Fruit fly (Drosophila melanogaster) whole organism, wandering third instar larva: ENCODE data around the gene CG8852.
A peak's percentile ranks its signal among the peaks of the same experiment; 100 is the strongest.

Experiments used
- CG32264 ChIP-seq: fragments of 200-800 bp; sonication (Bioruptor generic); optimal IDR thresholded peaks from 2 replicates; lab custom pipeline; 2016; ENCODE audit warnings: missing biosample characterization, missing genetic modification characterization
- CG9705 ChIP-seq: fragments of 200-800 bp; sonication (Bioruptor generic); optimal IDR thresholded peaks from 2 replicates; lab custom pipeline; 2018; ENCODE audit warnings: missing biosample characterization, mild to moderate bottlenecking, missing genetic modification characterization
- CrebA ChIP-seq: fragments of 200-800 bp; sonication (Bioruptor generic); optimal IDR thresholded peaks from 2 replicates; lab custom pipeline; 2016; ENCODE audit warnings: missing biosample characterization, mild to moderate bottlenecking, missing genetic modification characterization, borderline replicate concordance
- Dfd ChIP-seq: fragments of >200 bp; optimal IDR thresholded peaks from 2 replicates; lab custom pipeline; 2017; ENCODE audit warnings: missing biosample characterization, missing genetic modification characterization
- Dif ChIP-seq: fragments of 200-275, 200-300 bp; sonication (Bioruptor generic); optimal IDR thresholded peaks from 2 replicates; lab custom pipeline; 2018; ENCODE audit warnings: missing biosample characterization, missing genetic modification characterization; ENCODE audit not compliant: partially characterized antibody
- GATAd ChIP-seq: sonication (Bioruptor generic); optimal IDR thresholded peaks from 2 replicates; lab custom pipeline; 2016; ENCODE audit warnings: missing biosample characterization, missing genetic modification characterization
- HLH106 ChIP-seq: fragments of 200-800 bp; optimal IDR thresholded peaks from 3 replicates; lab custom pipeline; 2019; ENCODE audit warnings: missing biosample characterization, mild to moderate bottlenecking, missing genetic modification characterization, moderate library complexity
- Hnf4 ChIP-seq: fragments of 200-800 bp; sonication (Bioruptor generic); optimal IDR thresholded peaks from 2 replicates; lab custom pipeline; 2016; ENCODE audit warnings: missing biosample characterization, mild to moderate bottlenecking, missing genetic modification characterization
- Hr78 ChIP-seq: fragments of >200 bp; optimal IDR thresholded peaks from 2 replicates; lab custom pipeline; 2017; ENCODE audit warnings: missing biosample characterization, missing genetic modification characterization
- Hr83 ChIP-seq: fragments of 200-300 bp; sonication (Bioruptor generic); optimal IDR thresholded peaks from 2 replicates; lab custom pipeline; 2016; ENCODE audit warnings: missing biosample characterization, mild to moderate bottlenecking, missing genetic modification characterization, moderate library complexity; ENCODE audit not compliant: poor library complexity, severe bottlenecking
- Jra ChIP-seq: sonication (Bioruptor generic); optimal IDR thresholded peaks from 2 replicates; lab custom pipeline; 2016; ENCODE audit warnings: missing biosample characterization, missing genetic modification characterization
- Mio ChIP-seq: sonication (Bioruptor generic); optimal IDR thresholded peaks from 2 replicates; lab custom pipeline; 2016; ENCODE audit warnings: missing biosample characterization, missing genetic modification characterization
- Myc ChIP-seq: fragments of >200 bp; optimal IDR thresholded peaks from 2 replicates; lab custom pipeline; 2017
- N ChIP-seq: fragments of >200 bp; optimal IDR thresholded peaks from 2 replicates; lab custom pipeline; 2018; ENCODE audit warnings: missing biosample characterization, missing external identifiers, missing genetic modification characterization
- OdsH ChIP-seq: fragments of 200-800 bp; sonication (Bioruptor generic); optimal IDR thresholded peaks from 2 replicates; lab custom pipeline; 2016; ENCODE audit warnings: missing biosample characterization, mild to moderate bottlenecking, missing genetic modification characterization
- Rel ChIP-seq, 2 experiments: fragments of 200-800 bp; sonication (Bioruptor generic) in 1 of 2; optimal IDR thresholded peaks; 2 replicates in 1 of 2; 3 replicates in 1 of 2; lab custom pipeline; 2016 to 2019; ENCODE audit warnings: mild to moderate bottlenecking in 2 of 2, missing biosample characterization in 2 of 2, missing genetic modification characterization in 2 of 2, moderate library complexity in 1 of 2
- Sp1 ChIP-seq: fragments of 200-800 bp; sonication (Bioruptor generic); optimal IDR thresholded peaks from 3 replicates; lab custom pipeline; 2019; ENCODE audit warnings: missing biosample characterization, mild to moderate bottlenecking, missing genetic modification characterization, moderate library complexity
- Vsx2 ChIP-seq: fragments of 200-300, 225-300 bp; sonication (Bioruptor generic); optimal IDR thresholded peaks from 2 replicates; lab custom pipeline; 2018; ENCODE audit warnings: missing biosample characterization, missing genetic modification characterization; ENCODE audit not compliant: partially characterized antibody
- br ChIP-seq: fragments of 200-800 bp; sonication (Bioruptor generic); optimal IDR thresholded peaks from 2 replicates; lab custom pipeline; 2016; ENCODE audit warnings: missing biosample characterization, missing genetic modification characterization
- brk ChIP-seq: fragments of 200-800 bp; sonication (Bioruptor generic); optimal IDR thresholded peaks from 2 replicates; lab custom pipeline; 2016; ENCODE audit warnings: missing biosample characterization, mild to moderate bottlenecking, missing genetic modification characterization
- dl ChIP-seq, 2 experiments: fragments of 175-275, 200-275 bp in 1 of 2; fragments of 200-275 bp in 1 of 2; sonication (Bioruptor generic); optimal IDR thresholded peaks; lab custom pipeline; 2018; ENCODE audit warnings: mild to moderate bottlenecking in 2 of 2, missing biosample characterization in 2 of 2, missing genetic modification characterization in 2 of 2, moderate library complexity in 2 of 2; ENCODE audit not compliant: partially characterized antibody in 2 of 2, insufficient read depth in 1 of 2
- dsf ChIP-seq: sonication (Bioruptor generic); optimal IDR thresholded peaks from 2 replicates; lab custom pipeline; 2016; ENCODE audit warnings: missing biosample characterization, missing genetic modification characterization, borderline replicate concordance
- ey ChIP-seq: fragments of 200-800 bp; sonication (Bioruptor generic); optimal IDR thresholded peaks from 2 replicates; lab custom pipeline; 2016; ENCODE audit warnings: missing biosample characterization, missing genetic modification characterization
- foxo ChIP-seq, 2 experiments: fragments of 200-800 bp; sonication (Bioruptor generic); optimal IDR thresholded peaks; 2 replicates in 1 of 2; 3 replicates in 1 of 2; lab custom pipeline; 2016 to 2017; ENCODE audit warnings: missing biosample characterization in 2 of 2, missing genetic modification characterization in 2 of 2
- fru ChIP-seq: fragments of 200-800 bp; sonication (Bioruptor generic); optimal IDR thresholded peaks from 3 replicates; lab custom pipeline; 2016; ENCODE audit warnings: missing biosample characterization, mild to moderate bottlenecking, missing genetic modification characterization
- h ChIP-seq: fragments of 200-800 bp; sonication (Bioruptor generic); optimal IDR thresholded peaks from 3 replicates; lab custom pipeline; 2016; ENCODE audit warnings: missing biosample characterization, mild to moderate bottlenecking, missing genetic modification characterization
- jim ChIP-seq: fragments of 175-275, 200-325 bp; sonication (Bioruptor generic); optimal IDR thresholded peaks from 2 replicates; lab custom pipeline; 2016; ENCODE audit warnings: missing biosample characterization, mild to moderate bottlenecking, missing genetic modification characterization
- lola ChIP-seq: fragments of >200 bp; optimal IDR thresholded peaks from 2 replicates; lab custom pipeline; 2017; ENCODE audit warnings: missing biosample characterization, missing genetic modification characterization
- psq ChIP-seq: fragments of 200-800 bp; sonication (Bioruptor generic); optimal IDR thresholded peaks from 3 replicates; lab custom pipeline; 2017; ENCODE audit warnings: missing biosample characterization, mild to moderate bottlenecking, missing genetic modification characterization, moderate library complexity
- rgr ChIP-seq: fragments of 200-800 bp; sonication (Bioruptor generic); optimal IDR thresholded peaks from 3 replicates; lab custom pipeline; 2016; ENCODE audit warnings: missing biosample characterization, mild to moderate bottlenecking, missing genetic modification characterization
- sage ChIP-seq: fragments of 200-800 bp; sonication (Bioruptor generic); optimal IDR thresholded peaks from 2 replicates; lab custom pipeline; 2016; ENCODE audit warnings: missing biosample characterization, mild to moderate bottlenecking, missing genetic modification characterization
- sv ChIP-seq: fragments of 200-800 bp; sonication (Bioruptor generic); optimal IDR thresholded peaks from 3 replicates; lab custom pipeline; 2016; ENCODE audit warnings: missing biosample characterization, missing genetic modification characterization
- tai ChIP-seq: sonication (Bioruptor generic); optimal IDR thresholded peaks from 2 replicates; lab custom pipeline; 2016; ENCODE audit warnings: missing biosample characterization, missing genetic modification characterization
- usp ChIP-seq: fragments of >200 bp; optimal IDR thresholded peaks from 2 replicates; lab custom pipeline; 2017; ENCODE audit warnings: missing biosample characterization, missing genetic modification characterization
- woc ChIP-seq: sonication (Bioruptor generic); optimal IDR thresholded peaks from 2 replicates; lab custom pipeline; 2016; ENCODE audit warnings: missing biosample characterization, mild to moderate bottlenecking, missing genetic modification characterization

Gene CG8852

DNA sequence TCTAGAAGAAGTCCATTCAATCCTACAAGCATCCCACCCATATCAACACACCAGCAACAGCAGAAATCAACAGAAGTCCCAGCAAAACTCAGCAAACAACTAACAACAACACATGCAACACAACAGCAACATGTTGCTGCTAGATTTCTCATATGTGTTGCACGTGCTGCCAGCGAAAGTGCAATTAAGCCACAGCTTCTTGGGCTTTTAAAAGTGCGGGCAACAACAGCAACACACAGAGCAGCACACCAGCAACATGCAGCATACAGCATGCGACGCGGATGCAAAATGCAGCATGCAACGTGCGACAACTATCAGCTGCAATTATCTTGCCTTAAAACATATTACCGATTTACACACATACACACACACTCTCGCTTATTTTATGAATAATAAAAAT is 22.6 kb downstream of the CG8852 start:
- TF ChIP-seq jim (GFP tag; lab: Kevin White, UChicago) (no peak), Dfd (no peak), fru (GFP tag; lab: Kevin White, UChicago) (no peak), dsf (GFP tag; lab: Kevin White, UChicago) (no peak), CrebA (GFP tag; lab: Kevin White, UChicago) (no peak), Rel (GFP tag; optimal IDR thresholded peaks at IDR 0.05; lab: Kevin White, UChicago) (no peak), Rel (tag; optimal IDR thresholded peaks at IDR 0.05; lab: Kevin White, UChicago) (no peak), HLH106 (no peak), brk (GFP tag; lab: Kevin White, UChicago) (no peak), Vsx2 (no peak), CG32264 (no peak)

DNA sequence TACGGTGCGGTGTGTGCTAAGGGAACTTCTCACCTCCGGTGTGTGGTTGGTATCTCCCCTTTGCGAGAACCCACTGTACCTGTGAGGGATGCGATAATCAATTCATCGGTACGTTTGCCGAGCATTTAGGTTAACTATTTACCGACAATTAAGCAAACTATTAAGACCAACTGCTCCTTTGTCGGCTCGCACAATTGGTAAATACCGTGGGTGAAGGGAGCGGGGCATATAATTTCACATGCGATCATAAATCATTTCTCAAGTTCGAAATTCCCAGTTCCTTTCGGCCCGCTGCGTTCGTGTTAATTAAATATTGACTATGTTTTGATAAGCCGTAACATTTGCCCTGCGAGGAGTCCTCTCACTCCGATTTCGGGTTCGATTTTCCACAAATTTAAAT is 23.9 kb downstream of the CG8852 start:
- no peak for TF ChIP-seq jim (GFP tag; lab: Kevin White, UChicago)
- no peak for TF ChIP-seq HLH106
- no peak for TF ChIP-seq usp (GFP tag; lab: Kevin White, UChicago)

DNA sequence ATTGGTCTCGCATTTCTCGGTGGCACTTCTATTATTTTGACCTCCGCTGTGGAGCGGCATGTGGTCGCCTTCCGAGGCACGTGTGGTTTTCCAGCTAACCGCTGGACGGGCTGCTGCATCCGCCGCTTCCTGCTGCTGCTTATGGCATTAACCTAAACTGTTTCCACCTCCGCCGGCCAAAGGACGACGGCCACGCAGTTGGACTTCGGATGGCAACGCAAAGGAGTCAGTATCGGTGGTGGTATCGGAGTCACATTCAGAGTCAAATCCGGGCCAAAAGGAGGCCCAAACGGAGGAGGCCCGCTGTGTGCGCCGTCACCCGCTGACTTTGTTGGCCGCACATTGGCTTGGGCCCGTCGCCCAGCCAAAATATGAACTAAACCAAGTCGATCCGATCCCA is 24.8 kb downstream of the CG8852 start:
- TF ChIP-seq h (GFP tag; lab: Kevin White, UChicago) = no peak
- no peak for TF ChIP-seq Rel (GFP tag; optimal IDR thresholded peaks at IDR 0.05; lab: Kevin White, UChicago)
- no peak for TF ChIP-seq Rel (tag; optimal IDR thresholded peaks at IDR 0.05; lab: Kevin White, UChicago)
- no peak for TF ChIP-seq HLH106
- TF ChIP-seq psq (GFP tag; lab: Kevin White, UChicago) = no peak
- TF ChIP-seq sv (GFP tag; lab: Kevin White, UChicago) = no peak

DNA sequence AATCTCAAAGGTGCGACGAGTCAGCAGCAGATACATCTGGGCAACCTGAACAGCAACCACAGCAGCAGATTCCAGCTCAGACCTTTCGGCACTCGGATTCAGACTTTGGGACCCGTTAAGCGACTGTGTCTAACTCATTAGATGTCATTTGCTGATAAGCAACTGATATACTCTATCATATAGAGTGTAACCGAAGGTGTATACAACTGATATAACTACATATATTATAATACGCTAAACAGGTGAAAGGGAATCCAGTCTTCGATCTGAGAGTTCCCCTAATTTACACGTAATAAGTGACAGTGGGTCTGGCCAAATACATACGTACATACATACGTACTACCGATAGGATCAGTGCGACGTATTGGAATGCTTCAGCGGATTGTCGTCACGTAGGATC is 25.7 kb downstream of the CG8852 start:
- peak; percentile 15 for TF ChIP-seq OdsH (GFP tag; lab: Kevin White, UChicago)
- peak; percentile 37 for TF ChIP-seq br
- TF ChIP-seq Vsx2 = no peak
- no peak for TF ChIP-seq Myc
- TF ChIP-seq dl (GFP tag; optimal IDR thresholded peaks at IDR 0.05; lab: Kevin White, UChicago; ENCODE audit: insufficient read depth in 1 of 2, partially characterized antibody in 2 of 2) = no peak
- TF ChIP-seq usp (GFP tag; lab: Kevin White, UChicago) = no peak
- TF ChIP-seq Rel (GFP tag; optimal IDR thresholded peaks at IDR 0.05; lab: Kevin White, UChicago) = no peak
- no peak for TF ChIP-seq Rel (tag; optimal IDR thresholded peaks at IDR 0.05; lab: Kevin White, UChicago)
- TF ChIP-seq CrebA (GFP tag; lab: Kevin White, UChicago) = no peak
- peak; percentile 20 for TF ChIP-seq fru (GFP tag; lab: Kevin White, UChicago)
- no peak for TF ChIP-seq Hr83 (GFP tag; lab: Kevin White, UChicago)
- no peak for TF ChIP-seq sage
- TF ChIP-seq rgr (GFP tag; lab: Kevin White, UChicago) = peak; percentile 49
- TF ChIP-seq ey (GFP tag; lab: Kevin White, UChicago) = peak; percentile 33
- TF ChIP-seq Sp1 = no peak
- peak; percentile 26 for TF ChIP-seq Hnf4 (GFP tag; lab: Kevin White, UChicago)
- no peak for TF ChIP-seq lola (GFP tag; lab: Kevin White, UChicago)
- TF ChIP-seq Hr78 = no peak
- TF ChIP-seq tai (GFP tag; lab: Kevin White, UChicago) = no peak
- no peak for TF ChIP-seq GATAd (GFP tag; lab: Kevin White, UChicago)
- TF ChIP-seq brk (GFP tag; lab: Kevin White, UChicago) = no peak
- TF ChIP-seq Mio (GFP tag; lab: Kevin White, UChicago) = no peak
- peak; percentile 68 for TF ChIP-seq h (GFP tag; lab: Kevin White, UChicago)
- TF ChIP-seq CG9705 = no peak
- no peak for TF ChIP-seq jim (GFP tag; lab: Kevin White, UChicago)
- TF ChIP-seq woc = peak; percentile 34
- TF ChIP-seq Dif = no peak
- TF ChIP-seq dsf (GFP tag; lab: Kevin White, UChicago) = no peak
- TF ChIP-seq Jra (GFP tag; lab: Kevin White, UChicago) = no peak
- TF ChIP-seq HLH106 = no peak
- no peak for TF ChIP-seq N (GFP tag; lab: Kevin White, UChicago)
- peak in 1 of 2 experiments; percentile 39 for TF ChIP-seq foxo (GFP tag; optimal IDR thresholded peaks at IDR 0.05; lab: Kevin White, UChicago)
- no peak for TF ChIP-seq CG32264
- no peak for TF ChIP-seq sv (GFP tag; lab: Kevin White, UChicago)
- TF ChIP-seq psq (GFP tag; lab: Kevin White, UChicago) = no peak
